Worm (Caenorhabditis elegans): ENCODE results near the gene srv-5.

srv-5 gene

ce11 chrX:4244489-4245123 lies 7.5 kb upstream of the srv-5 start (continued):
- peak; percentile 77 for TF ChIP-seq dve-1 (tag; optimal IDR thresholded peaks at IDR 0.05; ENCODE audit: insufficient read depth)

DNA sequence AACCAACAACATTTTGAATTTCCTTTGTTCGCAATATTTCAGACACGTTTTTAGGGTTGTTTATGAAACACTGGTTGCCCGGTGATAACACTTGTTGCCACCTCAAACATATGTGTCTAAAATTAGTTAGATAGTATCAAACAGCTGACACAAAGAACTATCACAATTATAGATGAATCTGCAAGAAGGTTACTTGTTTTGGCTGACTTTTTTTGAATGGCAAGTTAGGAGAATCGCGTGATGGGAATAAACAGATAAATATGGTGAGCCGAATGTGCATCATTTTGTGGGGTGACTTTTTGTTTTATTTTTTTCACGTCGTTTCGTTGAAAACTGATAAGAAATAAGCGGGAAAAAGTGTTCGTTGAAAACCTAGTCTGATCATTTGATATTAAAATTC lies 7.0 kb upstream of the srv-5 start:
- TF ChIP-seq hlh-30 (tag; optimal IDR thresholded peaks at IDR 0.05; ENCODE audit: insufficient read depth) (peak; percentile 36), lsy-2 (tag; optimal IDR thresholded peaks at IDR 0.05) (peak in 1 of 2 experiments; percentile 0), zag-1 (tag; optimal IDR thresholded peaks at IDR 0.05) (no peak), mep-1 (tag; optimal IDR thresholded peaks at IDR 0.05) (peak; percentile 37), nhr-111 (GFP tag; optimal IDR thresholded peaks at IDR 0.05) (no peak), attf-4 (tag; optimal IDR thresholded peaks at IDR 0.05) (no peak), php-3 (GFP tag; IDR thresholded peaks at IDR 0.05) (peak; percentile 43; the same call in 1 of the 2 replicates), nhr-25 (tag; optimal IDR thresholded peaks at IDR 0.05; ENCODE audit: borderline replicate concordance, insufficient read depth) (no peak), tra-1 (GFP tag; IDR thresholded peaks at IDR 0.05) (0 out of 2 replicates have a peak, but pooled peaks have one; percentile 51), dve-1 (tag; optimal IDR thresholded peaks at IDR 0.05; ENCODE audit: insufficient read depth) (peak; percentile 84), Y5F2A.4 (GFP tag; optimal IDR thresholded peaks at IDR 0.05) (no peak), cey-2 (tag; optimal IDR thresholded peaks at IDR 0.05; ENCODE audit: borderline replicate concordance, insufficient read depth) (no peak), nhr-28 (tag; optimal IDR thresholded peaks at IDR 0.05) (peak; percentile 36), ceh-20 (GFP tag; IDR thresholded peaks at IDR 0.05) (no peak), hlh-11 (tag; optimal IDR thresholded peaks at IDR 0.05) (peak; percentile 73), nhr-102 (tag; optimal IDR thresholded peaks at IDR 0.05) (no peak), mdt-29 (GFP tag; IDR thresholded peaks at IDR 0.05) (peak; percentile 76), pha-4 (GFP tag; IDR thresholded peaks at IDR 0.05) (no peak), pha-4 (tag; optimal IDR thresholded peaks at IDR 0.05) (no peak), pqm-1 (tag; optimal IDR thresholded peaks at IDR 0.05) (peak; percentile 62), aha-1 (tag) (peak; percentile 92), dmd-6 (GFP tag; IDR thresholded peaks at IDR 0.05) (peak; percentile 75), mxl-3 (GFP tag; optimal IDR thresholded peaks at IDR 0.05) (peak; percentile 3), daf-16 (GFP tag; optimal IDR thresholded peaks at IDR 0.05) (peak in 1 of 2 experiments; percentile 3), daf-16 (tag; optimal IDR thresholded peaks at IDR 0.05) (peak; percentile 99), ceh-82 (tag; optimal IDR thresholded peaks at IDR 0.05) (no peak)

DNA sequence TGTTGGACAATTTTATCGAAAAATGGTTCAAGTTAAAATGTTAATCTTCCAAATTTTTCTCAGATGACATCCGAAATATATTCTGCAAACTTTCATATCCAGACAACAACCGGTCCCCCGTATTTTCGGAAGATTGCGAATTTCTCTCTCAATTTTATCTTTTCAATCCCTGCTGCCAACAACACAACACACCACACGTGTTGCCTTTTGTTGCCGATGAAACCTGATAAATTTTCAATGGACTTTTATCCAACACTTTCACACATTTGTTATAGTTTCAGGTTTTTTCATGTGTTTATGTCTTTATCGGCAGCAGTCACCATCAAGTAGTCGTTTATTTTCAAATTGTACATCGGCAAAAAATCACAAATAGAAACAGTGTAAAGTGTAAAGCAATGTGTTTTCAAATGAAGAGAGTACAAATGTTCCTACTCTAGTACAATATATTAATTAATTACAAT lies 5.9 kb upstream of the srv-5 start:
- TF ChIP-seq daf-12 (tag; optimal IDR thresholded peaks at IDR 0.05) (no peak), gei-8 (GFP tag; optimal IDR thresholded peaks at IDR 0.05) (no peak), mes-2 (tag; optimal IDR thresholded peaks at IDR 0.05; ENCODE audit: poor library complexity, severe bottlenecking) (peak; percentile 52), lin-39 (tag; optimal IDR thresholded peaks at IDR 0.05) (no peak), duxl-1 (tag; optimal IDR thresholded peaks at IDR 0.05; ENCODE audit: poor library complexity) (no peak), Y75B8A.6 (GFP tag; IDR thresholded peaks at IDR 0.05) (no peak), zfp-2 (tag; optimal IDR thresholded peaks at IDR 0.05) (no peak), vab-7 (GFP tag; IDR thresholded peaks at IDR 0.05) (no peak), Y48G9A.11 (GFP tag; IDR thresholded peaks at IDR 0.05) (no peak), T26A8.4 (GFP tag; IDR thresholded peaks at IDR 0.05) (peak; percentile 62; the same call in 1 of the 2 replicates), F49E8.2 (tag; optimal IDR thresholded peaks at IDR 0.05; ENCODE audit: borderline replicate concordance) (no peak), F26F4.8 (GFP tag; conservative IDR thresholded peaks at IDR 0.05) (no peak), tra-1 (GFP tag; IDR thresholded peaks at IDR 0.05) (no peak), cey-2 (tag; optimal IDR thresholded peaks at IDR 0.05; ENCODE audit: borderline replicate concordance, insufficient read depth) (no peak), mxl-2 (GFP tag; conservative IDR thresholded peaks at IDR 0.05) (0 out of 2 replicates have a peak, but pooled peaks have one; percentile 2), jun-1 (tag; optimal IDR thresholded peaks at IDR 0.05) (no peak), hif-1 (tag; optimal IDR thresholded peaks at IDR 0.05) (no peak), tag-97 (GFP tag; IDR thresholded peaks at IDR 0.05) (no peak), daf-16 (GFP tag; optimal IDR thresholded peaks at IDR 0.05) (peak; percentile 8 to 58), daf-16 (tag; optimal IDR thresholded peaks at IDR 0.05) (peak; percentile 70), skn-1 (tag; optimal IDR thresholded peaks at IDR 0.05) (no peak), zip-11 (GFP tag; IDR thresholded peaks at IDR 0.05) (no peak), nhr-42 (GFP tag; IDR thresholded peaks at IDR 0.05) (peak; percentile 14; the same call in 1 of the 2 replicates), fos-1 (tag; optimal IDR thresholded peaks at IDR 0.05) (no peak), nhr-111 (GFP tag; optimal IDR thresholded peaks at IDR 0.05) (no peak)

Data from whole organism, L4 larva.